Worm (Caenorhabditis elegans) whole organism, midembryonic: ENCODE measurements around the gene skpo-1.

Experiments used
- T22C8.4 ChIP-seq: fragments of 200-800 bp; sonication (Bioruptor generic); IDR thresholded peaks from 2 replicates; pipeline ENCODE4 v1.3.6; 2022; ENCODE audit warnings: missing genetic modification characterization, missing compliant biosample characterization
- cog-1 ChIP-seq: sonication (generic microtip); optimal IDR thresholded peaks from 2 replicates; lab custom pipeline; 2016; ENCODE audit warnings: missing genetic modification characterization, missing compliant biosample characterization
- flt-1 ChIP-seq: fragments of 200-800 bp; sonication (Bioruptor generic); IDR thresholded peaks from 2 replicates; pipeline ENCODE4 v1.3.6; 2022; ENCODE audit warnings: missing genetic modification characterization, missing compliant biosample characterization
- klf-2 ChIP-seq: fragments of 200-800 bp; sonication (Bioruptor generic); conservative IDR thresholded peaks from 2 replicates; pipeline ENCODE4 v1.3.6; 2022; ENCODE audit warnings: missing genetic modification reagents, missing genetic modification characterization, missing compliant biosample characterization
- med-1 ChIP-seq: sonication (generic microtip); optimal IDR thresholded peaks from 2 replicates; lab custom pipeline; 2017; ENCODE audit warnings: missing genetic modification characterization, mild to moderate bottlenecking, missing compliant biosample characterization, antibody characterized with exemption, missing genetic modification reagents; ENCODE audit not compliant: insufficient read depth
- ref-1 ChIP-seq: fragments of 200-800 bp; sonication (Bioruptor generic); conservative IDR thresholded peaks from 2 replicates; pipeline ENCODE4 v1.3.6; 2022; ENCODE audit warnings: missing genetic modification reagents, missing genetic modification characterization, missing compliant biosample characterization
- tab-1 ChIP-seq: fragments of 200-800 bp; sonication (Bioruptor generic); IDR thresholded peaks from 2 replicates; pipeline ENCODE4 v1.3.6; 2022; ENCODE audit warnings: missing genetic modification characterization, missing compliant biosample characterization
- ztf-23 ChIP-seq: fragments of 200-800 bp; sonication (Bioruptor generic); IDR thresholded peaks from 2 replicates; pipeline ENCODE4 v1.3.6; 2022; ENCODE audit warnings: missing genetic modification reagents, missing genetic modification characterization, missing compliant biosample characterization
- ztf-29 ChIP-seq: fragments of 200-800 bp; sonication (Bioruptor generic); IDR thresholded peaks from 2 replicates; pipeline ENCODE4 v1.3.6; 2022; ENCODE audit warnings: missing genetic modification reagents, missing genetic modification characterization, missing compliant biosample characterization

The skpo-1 gene

DNA sequence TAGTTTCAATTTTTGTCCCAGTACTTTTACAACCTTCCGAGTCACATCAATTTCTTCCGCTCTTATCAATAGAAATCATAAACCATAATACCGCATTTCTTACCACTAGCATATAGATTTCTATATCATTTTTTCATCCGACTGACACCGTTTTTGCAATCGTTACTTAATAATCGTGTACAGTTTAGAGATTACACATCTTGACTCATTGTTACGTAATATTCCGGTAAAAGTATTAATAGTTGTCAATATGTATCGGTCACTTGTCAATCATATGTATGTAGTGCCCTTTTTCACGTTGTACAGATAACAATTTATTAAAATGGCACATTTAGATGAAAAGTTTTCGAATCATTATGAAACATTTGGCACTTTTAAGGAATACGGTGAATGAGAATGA is 4.7 kb downstream of the skpo-1 start:
- TF ChIP-seq ref-1 (GFP tag; lab: Robert Waterston, UW) (no peak), flt-1 (GFP tag; lab: Robert Waterston, UW) (no peak), ztf-23 (GFP tag; lab: Robert Waterston, UW) (no peak), klf-2 (GFP tag; lab: Robert Waterston, UW) (no peak)

DNA sequence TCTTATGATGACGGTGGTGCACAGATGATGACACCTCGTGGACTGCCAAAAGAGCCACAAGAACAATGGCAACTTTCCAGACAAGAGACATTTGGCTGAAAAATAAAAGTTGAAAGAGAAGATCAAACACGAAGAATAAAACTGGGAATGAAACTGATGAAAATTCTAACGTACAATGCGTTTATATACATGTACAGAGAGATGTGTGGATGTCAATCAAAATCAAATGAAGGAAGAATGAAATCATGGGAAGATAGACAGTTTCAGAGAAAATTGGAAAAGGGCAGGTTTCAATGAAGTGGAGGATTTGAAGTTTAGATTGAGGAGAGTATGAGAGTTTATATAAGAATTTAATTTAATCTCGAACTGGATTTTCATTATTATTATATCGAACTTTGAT is 5.6 kb downstream of the skpo-1 start, which contains the start of gene dod-23:
Gene dod-23 (minus strand): TSS at position 101 of the 400 bp plus-strand sequence.
- TF ChIP-seq ztf-23 (GFP tag; lab: Robert Waterston, UW) (no peak), klf-2 (GFP tag; lab: Robert Waterston, UW) (no peak), tab-1 (GFP tag; lab: Robert Waterston, UW) (no peak), T22C8.4 (no peak), med-1 (GFP tag; lab: Kevin White, UChicago) (no peak), ztf-29 (GFP tag; lab: Robert Waterston, UW) (no peak)

DNA sequence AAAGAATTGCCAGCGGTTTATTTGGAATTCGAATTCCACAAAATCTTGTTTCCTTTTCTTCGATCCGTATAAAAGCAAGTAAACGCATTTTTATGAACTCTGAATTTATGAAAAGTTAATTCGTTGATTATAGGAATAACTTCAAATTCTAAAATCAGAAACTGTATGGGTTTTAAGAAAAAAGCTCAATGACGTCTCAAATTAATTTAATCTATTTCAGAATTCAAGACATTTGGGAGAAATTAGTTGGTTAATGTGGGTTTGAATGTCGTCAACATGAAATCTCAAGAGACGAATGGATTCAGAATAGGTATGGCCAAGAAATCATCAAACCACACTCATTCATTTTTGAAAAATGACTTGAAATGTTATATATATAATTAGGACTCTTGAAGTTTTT is 8.6 kb downstream of the skpo-1 start, which contains the start of gene F49E12.7:
Gene F49E12.7 (minus strand): TSS at position 101 of the 400 bp plus-strand sequence.
- TF ChIP-seq ztf-23 (GFP tag; lab: Robert Waterston, UW) = no peak
- TF ChIP-seq klf-2 (GFP tag; lab: Robert Waterston, UW) = no peak
- no peak for TF ChIP-seq cog-1 (tag; lab: Kevin White, UChicago)
- TF ChIP-seq ztf-29 (GFP tag; lab: Robert Waterston, UW) = no peak
- no peak for TF ChIP-seq flt-1 (GFP tag; lab: Robert Waterston, UW)
- no peak for TF ChIP-seq med-1 (GFP tag; lab: Kevin White, UChicago)
- TF ChIP-seq ref-1 (GFP tag; lab: Robert Waterston, UW) = no peak

DNA sequence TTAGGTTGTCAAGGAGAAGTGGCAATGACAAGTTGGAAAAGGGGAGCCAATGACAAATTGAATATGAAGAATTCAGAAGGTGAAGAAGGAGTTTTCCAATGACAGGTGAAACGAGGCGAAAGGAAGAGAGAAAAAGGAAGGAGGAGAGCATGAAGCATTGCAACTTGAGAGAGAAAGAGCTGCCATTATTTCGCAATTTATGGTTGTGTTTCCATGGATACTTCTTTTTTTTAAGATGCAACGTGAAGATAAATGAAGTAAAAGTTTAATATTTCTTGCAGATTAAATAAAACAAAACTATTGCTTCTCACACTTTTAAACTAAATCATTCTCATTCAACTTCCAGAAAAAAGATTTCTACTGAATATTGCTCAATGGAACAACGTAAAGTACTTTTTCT is 10.4 kb downstream of the skpo-1 start, which contains the start of gene F49E12.8:
Gene F49E12.8 (minus strand): TSS at position 101 of the 400 bp plus-strand sequence.
- TF ChIP-seq ztf-29 (GFP tag; lab: Robert Waterston, UW) (no peak), ref-1 (GFP tag; lab: Robert Waterston, UW) (no peak), med-1 (GFP tag; lab: Kevin White, UChicago) (no peak), klf-2 (GFP tag; lab: Robert Waterston, UW) (no peak), T22C8.4 (no peak), cog-1 (tag; lab: Kevin White, UChicago) (no peak)

DNA sequence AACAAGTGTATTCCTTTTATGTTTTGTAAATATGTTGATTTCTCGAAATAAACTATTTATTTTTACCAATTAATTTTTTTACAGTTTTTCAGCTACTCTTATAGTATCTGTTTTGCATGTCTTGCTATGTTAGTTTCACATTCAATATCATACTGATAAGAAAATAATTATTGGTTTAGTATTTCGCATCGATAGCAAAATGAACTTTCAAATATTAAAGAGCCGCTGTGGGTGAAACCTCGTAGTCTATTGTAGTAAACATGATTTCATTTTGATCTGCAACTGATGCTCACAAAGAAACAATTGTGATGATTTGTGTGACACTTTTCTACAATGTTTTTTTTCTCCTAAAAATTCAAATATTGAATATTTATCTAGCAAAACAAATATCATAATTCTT is 12.4 kb downstream of the skpo-1 start:
- TF ChIP-seq ztf-29 (GFP tag; lab: Robert Waterston, UW) = no peak
- TF ChIP-seq klf-2 (GFP tag; lab: Robert Waterston, UW) = no peak
- no peak for TF ChIP-seq ref-1 (GFP tag; lab: Robert Waterston, UW)
- no peak for TF ChIP-seq tab-1 (GFP tag; lab: Robert Waterston, UW)
- TF ChIP-seq T22C8.4 = no peak
- no peak for TF ChIP-seq flt-1 (GFP tag; lab: Robert Waterston, UW)
- TF ChIP-seq cog-1 (tag; lab: Kevin White, UChicago) = no peak
- no peak for TF ChIP-seq ztf-23 (GFP tag; lab: Robert Waterston, UW)
- no peak for TF ChIP-seq med-1 (GFP tag; lab: Kevin White, UChicago)

DNA sequence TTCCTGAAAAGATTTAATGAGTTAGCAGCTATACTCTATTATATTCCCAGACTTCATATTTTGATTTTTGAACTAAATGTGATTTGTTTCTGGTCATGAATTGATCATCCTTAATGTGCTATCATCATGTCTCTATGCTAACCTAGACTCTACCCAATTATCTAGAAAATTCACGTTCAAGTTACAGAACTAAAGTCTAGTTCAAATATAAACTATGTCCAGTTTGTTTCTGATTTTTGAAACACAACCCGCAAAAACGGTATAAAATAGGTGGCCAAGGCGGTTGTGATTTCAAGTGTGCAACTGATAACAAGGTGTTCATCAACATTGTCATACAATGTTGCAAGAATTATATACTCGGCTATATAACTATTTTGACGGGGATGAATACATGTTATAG is 13.9 kb downstream of the skpo-1 start, which contains the start of gene F49E12.10:
Gene F49E12.10 (plus strand): TSS at position 301 of the 400 bp plus-strand sequence.
- TF ChIP-seq ztf-23 (GFP tag; lab: Robert Waterston, UW) (no peak), tab-1 (GFP tag; lab: Robert Waterston, UW) (no peak), med-1 (GFP tag; lab: Kevin White, UChicago) (no peak), T22C8.4 (no peak), ztf-29 (GFP tag; lab: Robert Waterston, UW) (no peak), cog-1 (tag; lab: Kevin White, UChicago) (no peak), ref-1 (GFP tag; lab: Robert Waterston, UW) (no peak), flt-1 (GFP tag; lab: Robert Waterston, UW) (no peak), klf-2 (GFP tag; lab: Robert Waterston, UW) (no peak)

DNA sequence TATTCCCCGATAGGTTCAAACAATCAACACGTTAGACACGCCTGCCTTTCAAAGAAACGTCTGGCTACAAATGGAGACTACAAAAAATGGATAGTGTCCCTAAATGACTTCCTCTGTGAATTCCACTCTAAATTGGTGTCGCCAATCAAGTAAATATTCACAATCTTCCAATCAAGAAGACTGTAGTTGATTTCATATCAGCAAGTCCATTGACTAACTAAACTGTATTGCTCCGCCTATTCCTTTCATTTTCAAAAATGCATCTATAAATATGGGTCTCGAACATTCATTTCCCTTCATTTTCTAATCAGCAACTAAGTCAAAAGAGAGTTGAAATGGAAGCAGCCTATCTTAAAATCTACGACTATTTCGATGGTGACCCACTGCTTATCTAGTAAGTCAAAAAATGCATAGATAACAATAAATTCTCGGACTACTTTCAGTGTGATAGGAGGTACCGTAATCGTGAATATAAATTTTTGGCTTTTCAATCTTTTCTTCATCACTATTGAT is 16.6 kb downstream of the skpo-1 start, which contains the start of gene drd-1:
Gene drd-1 (plus strand): TSS at position 51 of the 513 bp plus-strand sequence.
- TF ChIP-seq tab-1 (GFP tag; lab: Robert Waterston, UW) (no peak), ztf-23 (GFP tag; lab: Robert Waterston, UW) (no peak), T22C8.4 (no peak), klf-2 (GFP tag; lab: Robert Waterston, UW) (no peak), flt-1 (GFP tag; lab: Robert Waterston, UW) (no peak), cog-1 (tag; lab: Kevin White, UChicago) (no peak), ztf-29 (GFP tag; lab: Robert Waterston, UW) (no peak), med-1 (GFP tag; lab: Kevin White, UChicago) (no peak), ref-1 (GFP tag; lab: Robert Waterston, UW) (no peak)

DNA sequence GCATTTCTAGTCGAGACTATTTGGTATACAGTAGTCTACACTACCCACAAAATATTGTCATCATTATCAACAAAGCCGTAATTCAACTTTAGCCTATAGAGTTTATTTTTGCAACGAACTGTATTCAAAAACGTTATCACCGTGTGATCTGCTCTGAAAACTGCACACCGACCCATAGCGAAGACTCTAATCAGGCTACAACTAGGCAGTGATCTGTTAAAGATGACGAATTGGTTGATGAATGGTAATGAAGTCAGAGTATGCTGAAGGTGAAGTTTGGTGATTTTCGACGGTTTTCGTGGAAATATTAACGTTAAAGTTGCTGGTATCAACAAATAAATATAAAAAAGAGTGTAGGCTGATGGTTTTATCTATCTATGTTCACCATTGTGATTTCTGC is 17.8 kb downstream of the skpo-1 start:
- TF ChIP-seq ztf-23 (GFP tag; lab: Robert Waterston, UW) = no peak

DNA sequence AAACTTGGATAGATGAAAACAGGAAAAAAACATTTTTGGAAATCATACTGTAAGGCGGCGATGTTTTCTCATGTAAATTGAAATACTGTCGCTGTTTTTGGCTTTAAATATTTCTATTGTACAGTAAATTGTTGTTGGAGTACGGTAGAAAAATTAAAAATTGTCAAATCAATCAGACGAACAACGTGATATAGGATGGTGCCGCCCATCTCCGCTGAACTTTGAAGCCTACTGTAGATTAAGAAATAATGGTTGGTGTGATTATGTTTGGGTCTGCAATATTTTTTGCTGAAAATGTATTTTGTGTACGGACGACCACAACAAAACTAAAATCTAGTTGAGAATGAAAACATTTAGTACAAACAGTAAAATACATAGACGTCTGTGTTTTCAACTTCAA is 19.1 kb downstream of the skpo-1 start:
- no peak for TF ChIP-seq T22C8.4
- no peak for TF ChIP-seq med-1 (GFP tag; lab: Kevin White, UChicago)
- no peak for TF ChIP-seq ref-1 (GFP tag; lab: Robert Waterston, UW)
- TF ChIP-seq ztf-23 (GFP tag; lab: Robert Waterston, UW) = no peak
- TF ChIP-seq cog-1 (tag; lab: Kevin White, UChicago) = no peak
- TF ChIP-seq flt-1 (GFP tag; lab: Robert Waterston, UW) = no peak
- no peak for TF ChIP-seq ztf-29 (GFP tag; lab: Robert Waterston, UW)
- no peak for TF ChIP-seq klf-2 (GFP tag; lab: Robert Waterston, UW)
- no peak for TF ChIP-seq tab-1 (GFP tag; lab: Robert Waterston, UW)
